Fruit fly (Drosophila melanogaster) whole organism, embryonic: ENCODE data around the gene CG14803.

Source experiments
- CG10366 ChIP-seq: fragments of 200-800 bp; sonication (Bioruptor generic); IDR thresholded peaks from 2 replicates; pipeline ENCODE4 v1.3.6; 2022; ENCODE audit warnings: missing biosample characterization, missing genetic modification characterization
- CG11456 ChIP-seq: fragments of 200-800 bp; sonication (Bioruptor generic); IDR thresholded peaks from 3 replicates; pipeline ENCODE4 v1.3.6; 2022; ENCODE audit warnings: missing biosample characterization, missing genetic modification characterization
- CG17186 ChIP-seq: fragments of 200-800 bp; sonication (Bioruptor generic); optimal IDR thresholded peaks from 3 replicates; lab custom pipeline; 2017; ENCODE audit warnings: missing biosample characterization, missing genetic modification reagents, missing genetic modification characterization
- CG2120 ChIP-seq: fragments of 200-800 bp; sonication (Bioruptor generic); optimal IDR thresholded peaks from 3 replicates; lab custom pipeline; 2016; ENCODE audit warnings: missing biosample characterization, missing genetic modification characterization
- CG2889 ChIP-seq: fragments of 200-800 bp; sonication (Bioruptor generic); IDR thresholded peaks from 3 replicates; pipeline ENCODE4 v1.3.6; 2022; ENCODE audit warnings: missing biosample characterization, missing genetic modification characterization
- CG34224 ChIP-seq: fragments of 200-800 bp; sonication (Bioruptor generic); IDR thresholded peaks from 3 replicates; pipeline ENCODE4 v1.3.6; 2022; ENCODE audit warnings: missing biosample characterization, missing genetic modification characterization; ENCODE audit not compliant: partially characterized antibody
- CG3847 ChIP-seq: fragments of 200-800 bp; sonication (Bioruptor generic); IDR thresholded peaks from 2 replicates; pipeline ENCODE4 v1.3.6; 2022; ENCODE audit warnings: missing biosample characterization, missing genetic modification characterization
- CG42726 ChIP-seq: fragments of 200-800 bp; sonication (Bioruptor generic); IDR thresholded peaks from 2 replicates; pipeline ENCODE4 v1.3.6; 2022; ENCODE audit warnings: missing biosample characterization, missing genetic modification characterization; ENCODE audit not compliant: partially characterized antibody
- CG6683 ChIP-seq: fragments of 200-800 bp; sonication (Bioruptor generic); optimal IDR thresholded peaks from 2 replicates; lab custom pipeline; 2017; ENCODE audit warnings: missing biosample characterization, mild to moderate bottlenecking, missing genetic modification characterization, missing genetic modification reagents
- CG7745 ChIP-seq: fragments of 200-800 bp; sonication (Bioruptor generic); optimal IDR thresholded peaks from 2 replicates; lab custom pipeline; 2018; ENCODE audit warnings: missing biosample characterization, mild to moderate bottlenecking, missing genetic modification characterization, moderate library complexity
- CG7928 ChIP-seq: fragments of 200-800 bp; sonication (Bioruptor generic); optimal IDR thresholded peaks from 2 replicates; lab custom pipeline; 2017; ENCODE audit warnings: missing biosample characterization, mild to moderate bottlenecking, missing genetic modification characterization
- CG8924 ChIP-seq: fragments of 200-800 bp; optimal IDR thresholded peaks from 3 replicates; lab custom pipeline; 2019; ENCODE audit warnings: missing biosample characterization, mild to moderate bottlenecking, missing genetic modification characterization, moderate library complexity
- CG9932 ChIP-seq: fragments of 200-800 bp; sonication (Bioruptor generic); IDR thresholded peaks from 2 replicates; pipeline ENCODE4 v1.3.6; 2022; ENCODE audit warnings: missing biosample characterization, missing genetic modification characterization
- Dip3 ChIP-seq: fragments of 200-800 bp; sonication (Bioruptor generic); optimal IDR thresholded peaks from 3 replicates; lab custom pipeline; 2016; ENCODE audit warnings: missing biosample characterization, missing genetic modification characterization
- Doc2 ChIP-seq: fragments of 200-800 bp; sonication (Bioruptor generic); IDR thresholded peaks from 2 replicates; pipeline ENCODE4 v1.3.6; 2022; ENCODE audit warnings: missing biosample characterization, missing genetic modification characterization
- Drgx ChIP-seq: fragments of 200-800 bp; sonication (Bioruptor generic); IDR thresholded peaks from 2 replicates; pipeline ENCODE4 v1.3.6; 2022; ENCODE audit warnings: missing biosample characterization, missing genetic modification characterization
- HHEX ChIP-seq: fragments of 200-800 bp; sonication (Bioruptor generic); optimal IDR thresholded peaks from 3 replicates; lab custom pipeline; 2017; ENCODE audit warnings: missing biosample characterization, mild to moderate bottlenecking, missing genetic modification characterization, missing genetic modification reagents
- HmgD ChIP-seq: fragments of 200-800 bp; sonication (Bioruptor generic); optimal IDR thresholded peaks from 3 replicates; lab custom pipeline; 2016; ENCODE audit warnings: missing biosample characterization, missing genetic modification characterization
- Hmr ChIP-seq: fragments of 200-800 bp; sonication (Bioruptor generic); optimal IDR thresholded peaks from 3 replicates; lab custom pipeline; 2017; ENCODE audit warnings: mild to moderate bottlenecking, missing biosample characterization, missing genetic modification reagents, missing genetic modification characterization
- Hr51 ChIP-seq, 2 experiments: fragments of 200-800 bp; sonication (Bioruptor generic); optimal IDR thresholded peaks; 2 replicates in 1 of 2; 3 replicates in 1 of 2; lab custom pipeline; 2016 to 2018; ENCODE audit warnings: missing biosample characterization in 2 of 2, missing genetic modification characterization in 2 of 2, mild to moderate bottlenecking in 1 of 2, moderate library complexity in 1 of 2
- Hr78 ChIP-seq, 2 experiments: fragments of 200-800 bp in 1 of 2; fragments of >200 bp in 1 of 2; sonication (Bioruptor generic) in 1 of 2; optimal IDR thresholded peaks; 2 replicates each; lab custom pipeline; 2017 to 2019; ENCODE audit warnings: missing biosample characterization in 2 of 2, missing genetic modification characterization in 2 of 2, mild to moderate bottlenecking in 1 of 2, moderate library complexity in 1 of 2
- Opbp ChIP-seq: fragments of 200-800 bp; sonication (Bioruptor generic); IDR thresholded peaks from 3 replicates; pipeline ENCODE4 v1.3.6; 2022; ENCODE audit warnings: missing biosample characterization, missing genetic modification characterization; ENCODE audit not compliant: partially characterized antibody
- Ravus ChIP-seq: fragments of 200-800 bp; sonication (Bioruptor generic); IDR thresholded peaks from 2 replicates; pipeline ENCODE4 v1.3.6; 2022; ENCODE audit warnings: missing biosample characterization, missing genetic modification characterization
- Sox100B ChIP-seq: fragments of 200-800 bp; sonication (Bioruptor generic); optimal IDR thresholded peaks from 3 replicates; lab custom pipeline; 2018; ENCODE audit warnings: missing biosample characterization, mild to moderate bottlenecking, missing genetic modification characterization
- Sry-δ ChIP-seq: fragments of 200-800 bp; sonication (Bioruptor generic); optimal IDR thresholded peaks from 2 replicates; lab custom pipeline; 2016; ENCODE audit warnings: missing biosample characterization, missing genetic modification characterization
- Xrp1 ChIP-seq: fragments of 200-800 bp; sonication (Bioruptor generic); IDR thresholded peaks from 2 replicates; pipeline ENCODE4 v1.3.6; 2022; ENCODE audit warnings: missing biosample characterization, missing genetic modification characterization
- YL-1 ChIP-seq: fragments of 200-800 bp; sonication (Bioruptor generic); optimal IDR thresholded peaks from 3 replicates; lab custom pipeline; 2017; ENCODE audit warnings: missing biosample characterization, mild to moderate bottlenecking, missing genetic modification characterization
- al ChIP-seq: fragments of 200-800 bp; sonication (Bioruptor generic); IDR thresholded peaks from 2 replicates; pipeline ENCODE4 v1.3.6; 2022; ENCODE audit warnings: missing biosample characterization, missing genetic modification characterization
- cas ChIP-seq: fragments of 200-800 bp; sonication (Bioruptor generic); IDR thresholded peaks from 2 replicates; pipeline ENCODE4 v1.3.6; 2022; ENCODE audit warnings: missing biosample characterization, missing genetic modification characterization
- crc ChIP-seq: fragments of 200-800 bp; sonication (Bioruptor generic); optimal IDR thresholded peaks from 2 replicates; lab custom pipeline; 2016; ENCODE audit warnings: missing biosample characterization, missing genetic modification characterization
- disco-r ChIP-seq: fragments of 200-800 bp; sonication (Bioruptor generic); optimal IDR thresholded peaks from 2 replicates; lab custom pipeline; 2016; ENCODE audit warnings: missing biosample characterization, missing genetic modification characterization
- dpn ChIP-seq, 2 experiments: fragments of 200-800 bp; sonication (Bioruptor generic); optimal IDR thresholded peaks; 3 replicates each; lab custom pipeline; 2016; ENCODE audit warnings: missing biosample characterization in 2 of 2, missing genetic modification characterization in 2 of 2
- fd96Cb ChIP-seq: fragments of 200-800 bp; sonication (Bioruptor generic); optimal IDR thresholded peaks from 2 replicates; lab custom pipeline; 2018; ENCODE audit warnings: missing biosample characterization, mild to moderate bottlenecking, missing genetic modification characterization, moderate library complexity
- gcm ChIP-seq: fragments of 200-800 bp; sonication (Bioruptor generic); optimal IDR thresholded peaks from 2 replicates; lab custom pipeline; 2019; ENCODE audit warnings: missing biosample characterization, mild to moderate bottlenecking, missing genetic modification characterization, moderate library complexity
- gsb-n ChIP-seq: fragments of 200-800 bp; sonication (Bioruptor generic); optimal IDR thresholded peaks from 3 replicates; lab custom pipeline; 2018; ENCODE audit warnings: missing biosample characterization, mild to moderate bottlenecking, missing genetic modification characterization
- kni ChIP-seq: fragments of 200-800 bp; sonication (Bioruptor generic); optimal IDR thresholded peaks from 3 replicates; lab custom pipeline; 2017; ENCODE audit warnings: mild to moderate bottlenecking, missing biosample characterization, missing genetic modification reagents, missing genetic modification characterization
- knrl ChIP-seq: fragments of 200-800 bp; sonication (Bioruptor generic); IDR thresholded peaks from 3 replicates; pipeline ENCODE4 v1.3.6; 2022; ENCODE audit warnings: missing biosample characterization, missing genetic modification characterization; ENCODE audit not compliant: partially characterized antibody
- maf-S ChIP-seq: fragments of 200-800 bp; sonication (Bioruptor generic); optimal IDR thresholded peaks from 2 replicates; lab custom pipeline; 2016; ENCODE audit warnings: missing biosample characterization, missing genetic modification characterization
- schlank ChIP-seq: fragments of 200-800 bp; sonication (Bioruptor generic); optimal IDR thresholded peaks from 2 replicates; lab custom pipeline; 2018; ENCODE audit warnings: missing biosample characterization, mild to moderate bottlenecking, missing genetic modification characterization
- seq ChIP-seq: fragments of 200-800 bp; sonication (Bioruptor generic); IDR thresholded peaks from 2 replicates; pipeline ENCODE4 v1.3.6; 2022; ENCODE audit warnings: missing biosample characterization, missing genetic modification characterization
- sna ChIP-seq: fragments of 200-800 bp; sonication (Bioruptor generic); IDR thresholded peaks from 2 replicates; pipeline ENCODE4 v1.3.6; 2022; ENCODE audit warnings: missing biosample characterization, missing genetic modification characterization; ENCODE audit not compliant: partially characterized antibody
- sr ChIP-seq: fragments of 200-800 bp; sonication (Bioruptor generic); IDR thresholded peaks from 3 replicates; pipeline ENCODE4 v1.3.6; 2022; ENCODE audit warnings: missing biosample characterization, missing genetic modification characterization
- ssp ChIP-seq: fragments of 200-800 bp; sonication (Bioruptor generic); IDR thresholded peaks from 2 replicates; pipeline ENCODE4 v1.3.6; 2022; ENCODE audit warnings: missing biosample characterization, missing genetic modification characterization
- tna ChIP-seq: fragments of 200-800 bp; sonication (Bioruptor generic); IDR thresholded peaks from 2 replicates; pipeline ENCODE4 v1.3.6; 2022; ENCODE audit warnings: missing biosample characterization, missing genetic modification characterization; ENCODE audit not compliant: partially characterized antibody
- toy ChIP-seq: fragments of 200-800 bp; sonication (Bioruptor generic); IDR thresholded peaks from 2 replicates; pipeline ENCODE4 v1.3.6; 2022; ENCODE audit warnings: missing biosample characterization, missing genetic modification characterization
- unc-4 ChIP-seq: fragments of 200-800 bp; sonication (Bioruptor generic); IDR thresholded peaks from 2 replicates; pipeline ENCODE4 v1.3.6; 2022; ENCODE audit warnings: missing biosample characterization, missing genetic modification characterization; ENCODE audit not compliant: partially characterized antibody
- vvl ChIP-seq: fragments of 200-800 bp; sonication (Bioruptor generic); IDR thresholded peaks from 2 replicates; pipeline ENCODE4 v1.3.6; 2022; ENCODE audit warnings: missing biosample characterization, missing genetic modification characterization
- zen2 ChIP-seq: fragments of 200-800 bp; sonication (Bioruptor generic); IDR thresholded peaks from 3 replicates; pipeline ENCODE4 v1.3.6; 2022; ENCODE audit warnings: missing biosample characterization, missing genetic modification characterization; ENCODE audit not compliant: partially characterized antibody

Gene CG14803

DNA sequence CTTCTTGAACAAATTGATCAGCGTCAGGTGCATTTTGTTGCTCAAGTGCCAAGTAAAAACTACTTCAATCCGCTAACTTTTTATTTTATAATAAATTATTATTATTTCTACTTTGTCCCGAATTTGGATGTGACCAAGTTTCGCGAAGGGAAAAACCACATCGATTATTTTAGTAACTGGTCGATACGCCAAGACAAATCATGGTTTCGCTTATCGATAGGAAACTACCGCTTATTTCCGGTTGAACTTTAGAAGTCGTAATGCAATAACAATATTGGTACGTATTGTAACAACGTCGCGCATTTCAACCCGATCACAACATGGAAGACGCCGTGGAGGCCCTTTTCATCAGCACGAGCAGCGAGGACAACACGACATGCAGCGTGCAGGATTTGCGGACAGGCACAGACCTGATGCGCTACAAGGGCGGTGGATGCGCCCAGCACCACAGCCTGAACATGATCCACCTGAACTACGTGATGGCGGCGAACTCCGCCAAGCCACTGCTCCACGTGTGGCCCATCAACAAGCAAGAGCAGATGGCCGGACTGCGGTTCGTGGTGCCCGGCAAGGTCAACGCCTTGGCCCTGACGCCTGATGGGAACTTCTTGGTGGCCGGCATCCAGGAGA is 8.6 kb downstream of the CG14803 start, which contains the start of the genes CG14817 and CG14805 (continued):
- TF ChIP-seq HmgD (GFP tag; lab: Kevin White, UChicago) (no peak), CG17186 (peak; percentile 50), CG7745 (tag; lab: Kevin White, UChicago) (no peak), CG42726 (GFP tag; lab: Robert Waterston, UW) (no peak), YL-1 (GFP tag; lab: Kevin White, UChicago) (peak; percentile 93), Sry-δ (GFP tag; lab: Kevin White, UChicago) (peak; percentile 48), CG8924 (tag; lab: Kevin White, UChicago) (peak; percentile 68), Doc2 (GFP tag; lab: Robert Waterston, UW) (no peak), CG34224 (GFP tag; lab: Robert Waterston, UW) (peak; percentile 67), CG2120 (GFP tag; lab: Kevin White, UChicago) (peak; percentile 7), CG9932 (GFP tag; lab: Robert Waterston, UW) (no peak; the same call in 1 of the 2 replicates), CG11456 (GFP tag; lab: Robert Waterston, UW) (peak; percentile 77; the same call in 2 of the 3 replicates), CG6683 (GFP tag; lab: Kevin White, UChicago) (peak; percentile 69), CG10366 (peak; percentile 21; the same call in 1 of the 2 replicates), toy (GFP tag; lab: Robert Waterston, UW) (no peak), Sox100B (no peak), tna (GFP tag; lab: Robert Waterston, UW) (no peak; the same call in 1 of the 2 replicates), Hmr (GFP tag; lab: Kevin White, UChicago) (peak; percentile 88), schlank (tag; lab: Kevin White, UChicago) (peak; percentile 85), CG7928 (GFP tag; lab: Kevin White, UChicago) (no peak), cas (no peak), Dip3 (GFP tag; lab: Kevin White, UChicago) (no peak), Ravus (GFP tag; lab: Robert Waterston, UW) (no peak), Drgx (GFP tag; lab: Robert Waterston, UW) (no peak), HHEX (GFP tag; lab: Kevin White, UChicago) (peak; percentile 84), sna (0 out of 2 replicates have a peak, but pooled peaks have one; percentile 49), Opbp (peak; percentile 70), crc (peak; percentile 27), dpn (GFP tag; optimal IDR thresholded peaks at IDR 0.05; lab: Kevin White, UChicago) (peak; percentile 11 to 26), disco-r (GFP tag; lab: Kevin White, UChicago) (peak; percentile 15), CG2889 (GFP tag; lab: Robert Waterston, UW) (no peak), Hr78 (GFP tag; optimal IDR thresholded peaks at IDR 0.05; lab: Kevin White, UChicago) (peak in 1 of 2 experiments; percentile 96), ssp (GFP tag; lab: Robert Waterston, UW) (no peak), gsb-n (tag; lab: Kevin White, UChicago) (peak; percentile 67), CG3847 (GFP tag; lab: Robert Waterston, UW) (peak; percentile 50), maf-S (no peak), al (GFP tag; lab: Robert Waterston, UW) (no peak; the same call in 1 of the 2 replicates), knrl (GFP tag; lab: Robert Waterston, UW) (0 out of 3 replicates have a peak, but pooled peaks have one; percentile 27), sr (GFP tag; lab: Robert Waterston, UW) (peak; percentile 41; the same call in 1 of the 3 replicates), zen2 (GFP tag; lab: Robert Waterston, UW) (no peak), vvl (GFP tag; lab: Robert Waterston, UW) (peak; percentile 67), kni (GFP tag; lab: Kevin White, UChicago) (peak; percentile 56), Hr51 (GFP tag; optimal IDR thresholded peaks at IDR 0.05; lab: Kevin White, UChicago) (peak in 1 of 2 experiments; percentile 12), unc-4 (GFP tag; lab: Robert Waterston, UW) (peak; percentile 66; the same call in 1 of the 2 replicates), gcm (peak; percentile 79), seq (GFP tag; lab: Robert Waterston, UW) (peak; percentile 58; the same call in 1 of the 2 replicates), fd96Cb (tag; lab: Kevin White, UChicago) (no peak), Xrp1 (GFP tag; lab: Robert Waterston, UW) (0 out of 2 replicates have a peak, but pooled peaks have one; percentile 9)
